Fruit fly (Drosophila melanogaster) whole organism, prepupa: ENCODE data around the gene CG17349.

Experiments used
- Eip93F ChIP-seq: fragments of 200-800 bp; sonication (Bioruptor generic); optimal IDR thresholded peaks from 2 replicates; lab custom pipeline; 2016; ENCODE audit warnings: missing biosample characterization, mild to moderate bottlenecking, missing genetic modification characterization
- fkh ChIP-seq: fragments of 200-800 bp; sonication (Bioruptor generic); optimal IDR thresholded peaks from 3 replicates; lab custom pipeline; 2017; ENCODE audit warnings: missing biosample characterization, mild to moderate bottlenecking, missing genetic modification characterization, moderate library complexity
- lz ChIP-seq: fragments of 200-800 bp; sonication (Bioruptor generic); optimal IDR thresholded peaks from 3 replicates; lab custom pipeline; 2016; ENCODE audit warnings: missing biosample characterization, missing genetic modification characterization
- vri ChIP-seq: fragments of 200-800 bp; sonication (Bioruptor generic); optimal IDR thresholded peaks from 3 replicates; lab custom pipeline; 2016; ENCODE audit warnings: missing biosample characterization, mild to moderate bottlenecking, missing genetic modification characterization

The CG17349 gene

DNA sequence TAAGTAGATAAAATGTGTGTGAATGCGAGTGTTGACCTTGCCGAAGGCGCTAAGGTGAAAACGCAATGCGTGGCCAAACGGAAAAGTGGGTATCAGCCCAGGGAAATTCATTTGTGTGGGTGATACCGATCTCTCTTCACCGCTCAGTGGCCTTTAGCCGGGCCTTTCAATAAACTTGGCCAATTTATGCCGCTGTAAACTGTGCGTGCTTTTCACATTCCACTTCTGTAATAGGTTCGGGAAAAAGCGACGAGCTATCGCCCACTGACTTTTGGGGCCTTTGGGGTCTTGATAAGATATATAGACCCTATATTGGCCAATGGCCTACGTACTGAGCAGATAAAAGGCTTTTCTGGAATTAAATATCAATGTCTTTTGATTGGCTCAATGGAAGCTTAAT lies 51.3 kb downstream of the CG17349 start:
- TF ChIP-seq lz: no peak
- TF ChIP-seq vri (GFP tag; lab: Kevin White, UChicago): peak; percentile 59
- no peak for TF ChIP-seq fkh (GFP tag; lab: Kevin White, UChicago)
- TF ChIP-seq Eip93F: peak; percentile 8
